Worm (Caenorhabditis elegans) whole organism, L4 larva: Measurements from ENCODE around the gene F11D11.22.

Experiments used
- D1046.2 ChIP-seq: fragments of 200-800 bp; sonication (Bioruptor generic); IDR thresholded peaks from 2 replicates; pipeline ENCODE4 v1.3.6; 2022; ENCODE audit warnings: missing genetic modification characterization, missing compliant biosample characterization
- F26F4.8 ChIP-seq: fragments of 200-800 bp; sonication (Bioruptor generic); conservative IDR thresholded peaks from 2 replicates; pipeline ENCODE4 v1.3.6; 2022; ENCODE audit warnings: missing genetic modification characterization, missing compliant biosample characterization
- F37D6.2 ChIP-seq: sonication (generic microtip); optimal IDR thresholded peaks from 2 replicates; lab custom pipeline; 2016; ENCODE audit warnings: mild to moderate bottlenecking, missing genetic modification characterization, missing compliant biosample characterization
- F49E8.2 ChIP-seq: sonication (generic microtip); optimal IDR thresholded peaks from 2 replicates; lab custom pipeline; 2016; ENCODE audit warnings: missing compliant biosample characterization, mild to moderate bottlenecking, missing genetic modification characterization, borderline replicate concordance
- Y105C5A.15 ChIP-seq: fragments of 200-800 bp; sonication (Bioruptor generic); IDR thresholded peaks from 2 replicates; pipeline ENCODE4 v1.3.6; 2022; ENCODE audit warnings: missing genetic modification characterization, missing compliant biosample characterization
- Y5F2A.4 ChIP-seq: fragments of 200-800 bp; sonication (Bioruptor generic); optimal IDR thresholded peaks from 2 replicates; lab custom pipeline; 2018; ENCODE audit warnings: mild to moderate bottlenecking, missing genetic modification characterization, missing compliant biosample characterization
- ZK546.5 ChIP-seq, 2 experiments: sonication (generic microtip); optimal IDR thresholded peaks; 2 replicates each; lab custom pipeline; 2017; ENCODE audit warnings: missing biosample characterization in 2 of 2, missing genetic modification characterization in 2 of 2
- arid-1 ChIP-seq: fragments of 200-800 bp; sonication (Bioruptor generic); conservative IDR thresholded peaks from 2 replicates; pipeline ENCODE4 v1.3.6; 2022; ENCODE audit warnings: missing genetic modification reagents, missing genetic modification characterization, missing compliant biosample characterization
- ceh-20 ChIP-seq: fragments of 200-800 bp; sonication (Bioruptor generic); IDR thresholded peaks from 2 replicates; pipeline ENCODE4 v1.3.6; 2022; ENCODE audit warnings: missing genetic modification reagents, missing genetic modification characterization, missing compliant biosample characterization
- ceh-44 ChIP-seq: fragments of 200-800 bp; sonication (Bioruptor generic); IDR thresholded peaks from 2 replicates; pipeline ENCODE4 v1.3.6; 2022; ENCODE audit warnings: missing genetic modification reagents, missing genetic modification characterization, missing compliant biosample characterization
- ceh-62 ChIP-seq: sonication (generic microtip); optimal IDR thresholded peaks from 2 replicates; lab custom pipeline; 2017; ENCODE audit warnings: missing biosample characterization, missing genetic modification characterization
- ceh-82 ChIP-seq: sonication (generic microtip); optimal IDR thresholded peaks from 2 replicates; lab custom pipeline; 2017; ENCODE audit warnings: missing biosample characterization, missing genetic modification characterization
- ces-1 ChIP-seq: fragments of 150-350 bp; sonication (generic microtip); optimal IDR thresholded peaks from 4 replicates; lab custom pipeline; 2014; ENCODE audit warnings: missing biosample characterization, missing genetic modification reagents, missing genetic modification characterization
- ctbp-1 ChIP-seq: fragments of 200-800 bp; sonication (Bioruptor generic); IDR thresholded peaks from 2 replicates; pipeline ENCODE4 v1.3.6; 2022; ENCODE audit warnings: missing genetic modification reagents, missing genetic modification characterization, missing compliant biosample characterization
- daf-12 ChIP-seq: fragments of 150-350 bp; optimal IDR thresholded peaks from 2 replicates; lab custom pipeline; 2014; ENCODE audit warnings: missing biosample characterization, missing genetic modification reagents, missing genetic modification characterization
- daf-16 ChIP-seq, 3 experiments: sonication (generic microtip); optimal IDR thresholded peaks; 2 replicates each; lab custom pipeline; 2016 to 2017; ENCODE audit warnings: missing genetic modification characterization in 3 of 3, missing genetic modification reagents in 3 of 3, mild to moderate bottlenecking in 2 of 3, missing compliant biosample characterization in 2 of 3, missing biosample characterization in 1 of 3, moderate library complexity in 1 of 3
- daf-19 ChIP-seq: fragments of 200-800 bp; sonication (Bioruptor generic); conservative IDR thresholded peaks from 2 replicates; pipeline ENCODE4 v1.3.6; 2022; ENCODE audit warnings: missing genetic modification characterization, missing compliant biosample characterization
- dmd-8 ChIP-seq: fragments of 200-800 bp; sonication (Bioruptor generic); IDR thresholded peaks from 2 replicates; pipeline ENCODE4 v1.3.6; 2022; ENCODE audit warnings: missing genetic modification characterization, missing compliant biosample characterization
- dpl-1 ChIP-seq: fragments of 150-350 bp; optimal IDR thresholded peaks from 2 replicates; lab custom pipeline; 2014; ENCODE audit warnings: missing biosample characterization, missing genetic modification reagents, missing genetic modification characterization
- duxl-1 ChIP-seq: sonication (generic microtip); optimal IDR thresholded peaks from 2 replicates; lab custom pipeline; 2016; ENCODE audit warnings: mild to moderate bottlenecking, missing genetic modification characterization, moderate library complexity, missing compliant biosample characterization; ENCODE audit not compliant: poor library complexity
- egl-43 ChIP-seq: fragments of 200-800 bp; sonication (Bioruptor generic); IDR thresholded peaks from 2 replicates; pipeline ENCODE4 v1.3.6; 2022; ENCODE audit warnings: missing genetic modification reagents, missing genetic modification characterization, missing compliant biosample characterization
- fos-1 ChIP-seq: fragments of 150-350 bp; optimal IDR thresholded peaks from 2 replicates; lab custom pipeline; 2014; ENCODE audit warnings: missing biosample characterization, missing genetic modification characterization
- hif-1 ChIP-seq, 2 experiments: sonication (generic microtip); optimal IDR thresholded peaks; 2 replicates each; lab custom pipeline; 2016 to 2017; ENCODE audit warnings: missing compliant biosample characterization in 2 of 2, missing genetic modification characterization in 2 of 2, missing genetic modification reagents in 2 of 2, missing genotype in 2 of 2, mild to moderate bottlenecking in 1 of 2
- hlh-30 ChIP-seq: sonication (generic microtip); optimal IDR thresholded peaks from 2 replicates; lab custom pipeline; 2017; ENCODE audit warnings: antibody characterized with exemption, mild to moderate bottlenecking, missing genetic modification characterization, missing compliant biosample characterization; ENCODE audit not compliant: insufficient read depth
- lim-7 ChIP-seq: fragments of 200-800 bp; sonication (Bioruptor generic); IDR thresholded peaks from 2 replicates; pipeline ENCODE4 v1.3.6; 2022; ENCODE audit warnings: missing genetic modification characterization, missing compliant biosample characterization
- lin-15B ChIP-seq: fragments of 150-350 bp; sonication (generic microtip); optimal IDR thresholded peaks from 3 replicates; lab custom pipeline; 2014; ENCODE audit warnings: missing biosample characterization, missing genetic modification characterization
- lin-29 ChIP-seq: fragments of 200-800 bp; sonication (Bioruptor generic); IDR thresholded peaks from 2 replicates; pipeline ENCODE4 v1.3.6; 2022; ENCODE audit warnings: missing genetic modification reagents, missing genetic modification characterization, missing compliant biosample characterization
- lin-38 ChIP-seq: fragments of 200-800 bp; sonication (Bioruptor generic); IDR thresholded peaks from 2 replicates; pipeline ENCODE4 v1.3.6; 2022; ENCODE audit warnings: missing genetic modification reagents, missing genetic modification characterization, missing compliant biosample characterization
- lir-3 ChIP-seq: sonication (generic microtip); optimal IDR thresholded peaks from 2 replicates; lab custom pipeline; 2016; ENCODE audit warnings: mild to moderate bottlenecking, missing genetic modification characterization, missing compliant biosample characterization
- mdt-29 ChIP-seq: fragments of 200-800 bp; sonication (Bioruptor generic); IDR thresholded peaks from 2 replicates; pipeline ENCODE4 v1.3.6; 2022; ENCODE audit warnings: missing genetic modification reagents, missing genetic modification characterization, missing compliant biosample characterization
- mes-2 ChIP-seq: sonication (generic microtip); optimal IDR thresholded peaks from 2 replicates; lab custom pipeline; 2016; ENCODE audit warnings: missing genotype, mild to moderate bottlenecking, missing genetic modification characterization, missing compliant biosample characterization; ENCODE audit not compliant: poor library complexity, severe bottlenecking
- mxl-2 ChIP-seq: fragments of 200-800 bp; sonication (Bioruptor generic); conservative IDR thresholded peaks from 2 replicates; pipeline ENCODE4 v1.3.6; 2022; ENCODE audit warnings: missing genetic modification reagents, missing genetic modification characterization, missing compliant biosample characterization
- mxl-3 ChIP-seq: fragments of 200-800 bp; sonication (Bioruptor generic); optimal IDR thresholded peaks from 2 replicates; lab custom pipeline; 2018; ENCODE audit warnings: mild to moderate bottlenecking, missing genetic modification characterization, missing compliant biosample characterization
- nhr-10 ChIP-seq: fragments of 150-350 bp; optimal IDR thresholded peaks from 2 replicates; lab custom pipeline; 2014; ENCODE audit warnings: missing biosample characterization, missing genetic modification characterization
- nhr-11 ChIP-seq: fragments of 150-350 bp; optimal IDR thresholded peaks from 2 replicates; lab custom pipeline; 2014; ENCODE audit warnings: missing biosample characterization, missing genetic modification characterization
- nhr-111 ChIP-seq: fragments of 200-800 bp; sonication (Bioruptor generic); optimal IDR thresholded peaks from 2 replicates; lab custom pipeline; 2018; ENCODE audit warnings: mild to moderate bottlenecking, missing genetic modification characterization, missing compliant biosample characterization
- nhr-237 ChIP-seq: sonication (generic microtip); optimal IDR thresholded peaks from 2 replicates; lab custom pipeline; 2017; ENCODE audit warnings: missing biosample characterization, missing genetic modification characterization
- nhr-25 ChIP-seq: sonication (generic microtip); optimal IDR thresholded peaks from 2 replicates; lab custom pipeline; 2017; ENCODE audit warnings: missing genetic modification characterization, mild to moderate bottlenecking, missing compliant biosample characterization, antibody characterized with exemption, moderate library complexity, borderline replicate concordance; ENCODE audit not compliant: insufficient read depth
- nhr-28 ChIP-seq: fragments of 150-350 bp; optimal IDR thresholded peaks from 2 replicates; lab custom pipeline; 2014; ENCODE audit warnings: missing biosample characterization, missing genetic modification characterization
- nhr-6 ChIP-seq: fragments of 150-350 bp; optimal IDR thresholded peaks from 2 replicates; lab custom pipeline; 2014; ENCODE audit warnings: missing biosample characterization, missing genetic modification characterization
- nhr-77 ChIP-seq: fragments of 150-350 bp; optimal IDR thresholded peaks from 2 replicates; lab custom pipeline; 2014; ENCODE audit warnings: missing biosample characterization, missing genetic modification characterization
- pqm-1 ChIP-seq: sonication (generic microtip); optimal IDR thresholded peaks from 2 replicates; lab custom pipeline; 2017; ENCODE audit warnings: missing biosample characterization, missing genetic modification characterization
- spr-1 ChIP-seq: sonication (generic microtip); optimal IDR thresholded peaks from 2 replicates; lab custom pipeline; 2016; ENCODE audit warnings: mild to moderate bottlenecking, missing genetic modification characterization, missing compliant biosample characterization
- spr-3 ChIP-seq: fragments of 200-800 bp; sonication (Bioruptor generic); optimal IDR thresholded peaks from 2 replicates; lab custom pipeline; 2018; ENCODE audit warnings: mild to moderate bottlenecking, missing genetic modification characterization, missing compliant biosample characterization
- tag-97 ChIP-seq: fragments of 200-800 bp; sonication (Bioruptor generic); IDR thresholded peaks from 2 replicates; pipeline ENCODE4 v1.3.6; 2022; ENCODE audit warnings: missing genetic modification characterization, missing compliant biosample characterization
- vab-7 ChIP-seq: fragments of 200-800 bp; sonication (Bioruptor generic); IDR thresholded peaks from 2 replicates; pipeline ENCODE4 v1.3.6; 2022; ENCODE audit warnings: missing genetic modification reagents, missing genetic modification characterization, missing compliant biosample characterization
- zag-1 ChIP-seq: fragments of 150-350 bp; optimal IDR thresholded peaks from 2 replicates; lab custom pipeline; 2014; ENCODE audit warnings: missing biosample characterization, missing genetic modification characterization
- zip-11 ChIP-seq: fragments of 200-800 bp; sonication (Bioruptor generic); IDR thresholded peaks from 2 replicates; pipeline ENCODE4 v1.3.6; 2022; ENCODE audit warnings: missing genetic modification characterization, missing compliant biosample characterization
- zip-2 ChIP-seq: fragments of 150-350 bp; optimal IDR thresholded peaks from 2 replicates; lab custom pipeline; 2014; ENCODE audit warnings: missing biosample characterization, missing genetic modification characterization
- ztf-7 ChIP-seq: fragments of 150-350 bp; optimal IDR thresholded peaks from 2 replicates; lab custom pipeline; 2014; ENCODE audit warnings: missing biosample characterization, missing genetic modification characterization

F11D11.22 gene

DNA sequence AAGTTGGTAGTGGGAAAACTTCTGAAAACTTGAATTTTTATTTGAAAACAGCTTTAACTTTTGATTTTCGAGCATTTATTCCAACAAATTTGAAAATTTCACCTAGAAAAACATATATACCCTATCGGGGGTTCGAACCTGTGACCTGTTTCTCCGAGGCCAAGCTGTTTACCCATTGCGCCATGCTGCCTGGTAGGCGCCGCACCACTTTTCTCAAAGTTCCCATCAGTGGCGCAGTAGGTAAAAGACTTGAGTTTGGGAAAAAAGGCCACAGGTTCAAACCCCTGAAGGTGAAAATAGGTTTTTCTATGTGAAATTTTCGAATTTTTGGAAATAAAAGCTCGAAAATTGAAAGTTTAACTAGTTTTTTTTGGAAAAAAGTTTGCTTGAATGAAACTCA, 18.5 kb downstream of the F11D11.22 start (continued):
- 0 out of 2 replicates have a peak, but pooled peaks have one; percentile 17 for TF ChIP-seq egl-43
- no peak for TF ChIP-seq nhr-237 (tag; lab: Kevin White, UChicago)
- TF ChIP-seq ces-1 (GFP tag; lab: Kevin White, UChicago), result no peak

DNA sequence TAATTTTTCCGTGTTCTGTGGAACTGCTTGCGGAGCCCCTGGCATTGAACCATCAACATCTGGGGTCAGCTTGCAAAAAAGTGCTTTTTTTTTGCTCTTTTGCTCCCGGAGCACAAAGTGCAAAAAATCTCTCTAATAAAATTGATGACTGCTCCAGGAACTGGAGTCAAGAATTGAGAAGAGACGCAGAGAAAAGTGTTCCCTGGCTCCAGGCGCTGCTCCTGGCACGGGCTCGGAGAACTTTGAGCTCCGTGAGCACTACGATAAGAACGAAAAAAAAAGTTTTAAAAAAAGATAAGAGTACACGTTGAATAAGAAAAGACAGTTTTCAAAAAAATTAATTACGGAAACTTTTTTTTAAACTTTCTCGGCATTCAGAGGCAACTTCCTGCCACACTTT, 20.6 kb downstream of the F11D11.22 start:
- TF ChIP-seq vab-7 (GFP tag; lab: Robert Waterston, UW) (no peak), egl-43 (no peak), ceh-82 (tag; lab: Kevin White, UChicago) (no peak), Y5F2A.4 (GFP tag; lab: Kevin White, UChicago) (no peak), lin-38 (GFP tag; lab: Robert Waterston, UW) (no peak), F26F4.8 (GFP tag; lab: Robert Waterston, UW) (no peak), hif-1 (tag; optimal IDR thresholded peaks at IDR 0.05; lab: Kevin White, UChicago) (no peak), mdt-29 (GFP tag; lab: Robert Waterston, UW) (no peak), mxl-2 (GFP tag; lab: Robert Waterston, UW) (no peak), lin-29 (GFP tag; lab: Robert Waterston, UW) (no peak), nhr-11 (tag; lab: Kevin White, UChicago) (no peak), duxl-1 (tag; lab: Kevin White, UChicago) (peak; percentile 92), fos-1 (tag; lab: Kevin White, UChicago) (no peak), mxl-3 (GFP tag; lab: Kevin White, UChicago) (no peak), ctbp-1 (GFP tag; lab: Robert Waterston, UW) (no peak), lim-7 (GFP tag; lab: Robert Waterston, UW) (no peak), F49E8.2 (tag; lab: Kevin White, UChicago) (no peak), spr-1 (no peak), nhr-111 (GFP tag; lab: Kevin White, UChicago) (no peak), tag-97 (GFP tag; lab: Robert Waterston, UW) (no peak), F37D6.2 (tag; lab: Kevin White, UChicago) (no peak), zip-2 (tag; lab: Kevin White, UChicago) (no peak), ztf-7 (tag; lab: Kevin White, UChicago) (no peak), nhr-6 (tag; lab: Kevin White, UChicago) (no peak), ceh-20 (GFP tag; lab: Robert Waterston, UW) (0 out of 2 replicates have a peak, but pooled peaks have one; percentile 20), pqm-1 (tag; lab: Kevin White, UChicago) (peak; percentile 58), mes-2 (no peak), D1046.2 (GFP tag; lab: Robert Waterston, UW) (no peak), hlh-30 (tag; lab: Kevin White, UChicago) (peak; percentile 3), dpl-1 (GFP tag; lab: Kevin White, UChicago) (no peak), zip-11 (GFP tag; lab: Robert Waterston, UW) (no peak), daf-19 (GFP tag; lab: Robert Waterston, UW) (no peak), ceh-62 (tag; lab: Kevin White, UChicago) (no peak), lin-15B (tag; lab: Kevin White, UChicago) (no peak), ceh-44 (GFP tag; lab: Robert Waterston, UW) (no peak), lir-3 (no peak), daf-12 (tag; lab: Kevin White, UChicago) (no peak), daf-16 (GFP tag; optimal IDR thresholded peaks at IDR 0.05; lab: Kevin White, UChicago) (peak in 1 of 2 experiments; percentile 8), daf-16 (tag; optimal IDR thresholded peaks at IDR 0.05; lab: Kevin White, UChicago) (peak; percentile 57), arid-1 (no peak), spr-3 (GFP tag; lab: Kevin White, UChicago) (no peak), nhr-77 (tag; lab: Kevin White, UChicago) (peak; percentile 2), zag-1 (tag; lab: Kevin White, UChicago) (no peak), nhr-10 (tag; lab: Kevin White, UChicago) (no peak), Y105C5A.15 (GFP tag; lab: Robert Waterston, UW) (no peak), nhr-28 (peak; percentile 71), nhr-25 (tag; lab: Kevin White, UChicago) (no peak), dmd-8 (GFP tag; lab: Robert Waterston, UW) (no peak), ZK546.5 (tag; optimal IDR thresholded peaks at IDR 0.05; lab: Kevin White, UChicago) (no peak)
